Worm (Caenorhabditis elegans) whole organism, mixed stage, embryonic: Measurements from ENCODE around the gene E01G6.2.

Experiments used
- cnd-1 ChIP-seq: fragments of 200-800 bp; sonication (Bioruptor generic); optimal IDR thresholded peaks from 2 replicates; lab custom pipeline; 2018; ENCODE audit warnings: mild to moderate bottlenecking, missing genetic modification characterization, missing compliant biosample characterization
- lsy-2 ChIP-seq: fragments of 150-350 bp; optimal IDR thresholded peaks from 2 replicates; lab custom pipeline; 2014; ENCODE audit warnings: missing biosample characterization, missing genetic modification characterization
- nhr-76 ChIP-seq: sonication (generic microtip); optimal IDR thresholded peaks from 2 replicates; lab custom pipeline; 2017; ENCODE audit warnings: missing biosample characterization, missing genetic modification characterization
- snpc-4 ChIP-seq: fragments of 150-350 bp; optimal IDR thresholded peaks from 2 replicates; lab custom pipeline; 2014; ENCODE audit warnings: missing biosample characterization, missing genetic modification characterization
- unc-120 ChIP-seq: sonication (generic microtip); optimal IDR thresholded peaks from 2 replicates; lab custom pipeline; 2017; ENCODE audit warnings: missing genetic modification characterization, missing compliant biosample characterization; ENCODE audit not compliant: poor library complexity, severe bottlenecking

DNA sequence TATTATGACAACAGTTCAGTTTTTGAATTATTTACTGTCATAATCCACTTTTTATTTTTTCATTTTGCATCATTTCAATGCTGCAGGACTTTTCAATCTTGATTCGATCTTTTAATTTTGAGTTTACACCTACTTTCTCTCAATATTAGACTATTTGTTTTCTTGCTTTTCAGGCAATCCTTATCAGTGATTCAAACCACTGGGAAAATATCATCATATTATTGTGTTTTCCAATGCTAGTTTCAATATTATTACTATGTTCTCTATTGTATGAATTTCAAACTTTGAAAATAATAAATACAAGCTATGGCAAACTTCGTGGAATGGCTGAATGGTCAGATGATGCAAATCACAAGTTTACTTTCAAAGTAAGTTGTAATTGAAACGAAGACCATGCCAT is 37.0 kb upstream of the E01G6.2 start, which contains the start of gene cest-8:
- TF ChIP-seq nhr-76 (tag; lab: Kevin White, UChicago) (no peak), lsy-2 (tag; lab: Kevin White, UChicago) (no peak), unc-120 (tag; lab: Kevin White, UChicago) (no peak), cnd-1 (no peak), snpc-4 (tag; lab: Kevin White, UChicago) (no peak)
